Fruit fly (Drosophila melanogaster): ENCODE measurements around the gene CG9121.

DNA sequence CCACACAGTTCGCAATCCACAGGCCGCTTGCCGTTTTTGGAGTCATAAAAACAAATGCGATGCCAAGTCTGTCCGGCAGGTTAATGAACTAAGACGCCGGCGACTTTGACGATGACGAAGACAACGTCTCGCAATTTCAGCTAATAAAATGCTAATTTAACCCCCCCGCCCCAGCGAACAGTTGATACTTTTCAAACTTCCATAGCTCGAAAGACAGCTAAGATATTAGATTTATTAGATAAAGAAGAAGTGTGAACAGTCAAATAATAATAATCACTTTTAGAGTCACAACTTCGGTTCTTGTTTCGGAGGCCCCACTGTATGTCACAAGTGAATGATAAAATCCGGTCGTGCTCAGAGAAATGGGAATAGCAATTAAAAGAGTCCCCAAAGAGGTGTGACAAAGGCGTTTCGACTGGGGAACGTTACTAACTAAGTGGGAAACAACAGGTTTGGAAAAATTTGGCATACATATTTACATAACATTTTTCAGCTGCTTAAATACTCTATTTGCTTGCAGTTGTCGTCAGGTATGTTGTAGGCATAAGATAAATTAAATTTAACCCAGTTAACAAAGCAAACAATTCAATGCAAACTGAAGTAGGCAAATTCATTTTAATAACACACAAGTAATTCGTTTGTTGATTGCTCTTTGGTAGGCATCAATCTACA is 33.9 kb upstream of the CG9121 start:
- no peak for TF ChIP-seq Sox102F (GFP tag; optimal IDR thresholded peaks at IDR 0.05)
- no peak for TF ChIP-seq CG10654 (GFP tag; optimal IDR thresholded peaks at IDR 0.05)
- no peak for TF ChIP-seq kni (GFP tag; optimal IDR thresholded peaks at IDR 0.05)
- no peak for TF ChIP-seq corto (GFP tag; optimal IDR thresholded peaks at IDR 0.05)

All from whole organism, embryonic.